Worm (Caenorhabditis elegans): ENCODE data around the gene gldc-1.

Gene gldc-1

ce11 chrII:6061495-6061894 lies 11.3 kb downstream of the gldc-1 start (continued):
- TF ChIP-seq ceh-79 (tag; optimal IDR thresholded peaks at IDR 0.05) (no peak), efl-1 (GFP tag; optimal IDR thresholded peaks at IDR 0.05) (peak; percentile 58), ztf-22 (GFP tag; optimal IDR thresholded peaks at IDR 0.05) (no peak), ztf-18 (tag; optimal IDR thresholded peaks at IDR 0.05) (peak; percentile 44), sptf-2 (GFP tag; optimal IDR thresholded peaks at IDR 0.05) (no peak), hmg-1.2 (GFP tag; IDR thresholded peaks at IDR 0.05) (peak; percentile 29; the same call in 1 of the 2 replicates), aptf-2 (GFP tag; conservative IDR thresholded peaks at IDR 0.05) (peak; percentile 79), tbx-9 (tag; optimal IDR thresholded peaks at IDR 0.05; ENCODE audit: borderline replicate concordance) (no peak), F55B11.4 (tag; optimal IDR thresholded peaks at IDR 0.05; ENCODE audit: borderline replicate concordance, insufficient read depth) (no peak), lir-1 (GFP tag; conservative IDR thresholded peaks at IDR 0.05) (peak; percentile 59; the same call in 1 of the 2 replicates), nhr-80 (tag; optimal IDR thresholded peaks at IDR 0.05) (no peak), tlf-1 (GFP tag; optimal IDR thresholded peaks at IDR 0.05) (no peak)

ce11 chrII:6067066-6067465 lies 16.8 kb downstream of the gldc-1 start, which contains the start of gene H12I13.1:
TSS of gene H12I13.1 (minus strand) at chrII:6067166.
- TF ChIP-seq hsf-1 (GFP tag; IDR thresholded peaks at IDR 0.05), result no peak

ce11 chrII:6077604-6078003 lies 27.4 kb downstream of the gldc-1 start, which contains the start of gene H12I13.6:
TSS of gene H12I13.6 (plus strand) at chrII:6077904.
- TF ChIP-seq ZK185.1 (tag; optimal IDR thresholded peaks at IDR 0.05; ENCODE audit: poor library complexity, severe bottlenecking) (no peak), Y56A3A.18 (GFP tag; IDR thresholded peaks at IDR 0.05) (no peak), nhr-90 (tag; optimal IDR thresholded peaks at IDR 0.05) (no peak), ceh-100 (GFP tag; IDR thresholded peaks at IDR 0.05) (no peak), ztf-28 (GFP tag; IDR thresholded peaks at IDR 0.05) (no peak), ztf-25 (GFP tag; IDR thresholded peaks at IDR 0.05) (no peak), dox-1 (GFP tag; IDR thresholded peaks at IDR 0.05) (no peak), ama-1 (optimal IDR thresholded peaks at IDR 0.05) (no peak), ama-1 (GFP tag; optimal IDR thresholded peaks at IDR 0.05) (no peak), C17E4.6 (GFP tag; IDR thresholded peaks at IDR 0.05) (no peak), nfya-1 (tag; optimal IDR thresholded peaks at IDR 0.05; ENCODE audit: borderline replicate concordance, insufficient read depth) (no peak), let-526 (GFP tag; IDR thresholded peaks at IDR 0.05) (no peak), mcd-1 (GFP tag; IDR thresholded peaks at IDR 0.05) (no peak)

- TF ChIP-seq lsl-1 (GFP tag; optimal IDR thresholded peaks at IDR 0.05) (peak; percentile 43), Y53G8AR.9 (GFP tag; conservative IDR thresholded peaks at IDR 0.05) (no peak)
These were observed 30.5 kb downstream of the gldc-1 start, which contains the start of gene fbf-1 for ce11 chrII:6080743-6081142. TSS of gene fbf-1 (minus strand) at chrII:6080843.

ce11 chrII:6082620-6083019 lies 32.4 kb downstream of the gldc-1 start, which contains the start of gene F21H12.3:
TSS of gene F21H12.3 (plus strand) at chrII:6082920.
- no peak for TF ChIP-seq unc-62 (GFP tag; optimal IDR thresholded peaks at IDR 0.05)
- no peak for TF ChIP-seq B0035.1 (tag; optimal IDR thresholded peaks at IDR 0.05)
- TF ChIP-seq F33H1.4 (GFP tag; IDR thresholded peaks at IDR 0.05), result no peak
- no peak for TF ChIP-seq hlh-12 (tag; optimal IDR thresholded peaks at IDR 0.05)
- no peak for TF ChIP-seq dpff-1 (tag; optimal IDR thresholded peaks at IDR 0.05)
- TF ChIP-seq lin-40 (tag; optimal IDR thresholded peaks at IDR 0.05), result no peak
- TF ChIP-seq ets-4 (GFP tag; optimal IDR thresholded peaks at IDR 0.05), result no peak
- no peak for TF ChIP-seq lin-35 (GFP tag; optimal IDR thresholded peaks at IDR 0.05)
- no peak for TF ChIP-seq mxl-1 (tag; optimal IDR thresholded peaks at IDR 0.05)
- no peak for TF ChIP-seq zim-3 (tag; optimal IDR thresholded peaks at IDR 0.05)
